Worm (Caenorhabditis elegans): ENCODE measurements around the gene sas-6.

Gene sas-6

ce11 chrIV:13788652-13789051 lies at the start of gene sas-6, which contains the start of gene Y45F10D.7 (continued):
- TF ChIP-seq pha-4 (tag; optimal IDR thresholded peaks at IDR 0.05) (no peak), madf-2 (tag; optimal IDR thresholded peaks at IDR 0.05) (no peak), ama-1 (optimal IDR thresholded peaks at IDR 0.05) (no peak), unc-42 (tag; optimal IDR thresholded peaks at IDR 0.05) (peak; percentile 61), ceh-30 (tag; optimal IDR thresholded peaks at IDR 0.05) (no peak), nhr-11 (tag; optimal IDR thresholded peaks at IDR 0.05) (no peak), rnt-1 (tag; optimal IDR thresholded peaks at IDR 0.05) (no peak), ceh-14 (tag; optimal IDR thresholded peaks at IDR 0.05) (no peak), ceh-45 (GFP tag; IDR thresholded peaks at IDR 0.05) (no peak), unc-55 (GFP tag; optimal IDR thresholded peaks at IDR 0.05) (no peak), ceh-18 (tag; optimal IDR thresholded peaks at IDR 0.05) (peak; percentile 13), hlh-13 (GFP tag; optimal IDR thresholded peaks at IDR 0.05) (no peak), zip-5 (tag; optimal IDR thresholded peaks at IDR 0.05) (no peak), fkh-10 (GFP tag; optimal IDR thresholded peaks at IDR 0.05) (no peak), pqm-1 (tag; optimal IDR thresholded peaks at IDR 0.05) (no peak), elt-4 (tag; optimal IDR thresholded peaks at IDR 0.05) (no peak)

ce11 chrIV:13838296-13838695 lies 49.8 kb upstream of the sas-6 start:
- TF ChIP-seq lim-6 (tag; optimal IDR thresholded peaks at IDR 0.05) (no peak), unc-3 (GFP tag; conservative IDR thresholded peaks at IDR 0.05) (no peak), unc-3 (tag; optimal IDR thresholded peaks at IDR 0.05) (no peak), T23F11.4 (GFP tag; optimal IDR thresholded peaks at IDR 0.05) (no peak)

ce11 chrIV:13836290-13836689 lies 47.8 kb upstream of the sas-6 start, which contains the start of gene H08M01.1:
H08M01.1 (minus strand) TSS chrIV:13836390.
- TF ChIP-seq sox-4 (tag; optimal IDR thresholded peaks at IDR 0.05) (no peak), ztf-16 (tag; optimal IDR thresholded peaks at IDR 0.05) (no peak), ceh-31 (tag; optimal IDR thresholded peaks at IDR 0.05) (no peak), pax-1 (tag; optimal IDR thresholded peaks at IDR 0.05) (no peak), unc-3 (GFP tag; conservative IDR thresholded peaks at IDR 0.05) (no peak), unc-3 (tag; optimal IDR thresholded peaks at IDR 0.05) (no peak), hlh-13 (GFP tag; optimal IDR thresholded peaks at IDR 0.05) (no peak), pqm-1 (tag; optimal IDR thresholded peaks at IDR 0.05) (no peak), fax-1 (tag; optimal IDR thresholded peaks at IDR 0.05) (no peak), elt-2 (tag; optimal IDR thresholded peaks at IDR 0.05) (no peak), gmeb-2 (tag; optimal IDR thresholded peaks at IDR 0.05) (no peak)

- no peak for TF ChIP-seq elt-4 (tag; optimal IDR thresholded peaks at IDR 0.05)
- no peak for TF ChIP-seq pha-2 (tag; optimal IDR thresholded peaks at IDR 0.05)
- no peak for TF ChIP-seq pag-3 (tag; optimal IDR thresholded peaks at IDR 0.05; ENCODE audit: borderline replicate concordance)
- no peak for TF ChIP-seq lim-6 (tag; optimal IDR thresholded peaks at IDR 0.05)
- TF ChIP-seq unc-86 (tag; optimal IDR thresholded peaks at IDR 0.05): no peak
- TF ChIP-seq nfya-1 (tag; optimal IDR thresholded peaks at IDR 0.05): no peak
- no peak for TF ChIP-seq pax-1 (tag; optimal IDR thresholded peaks at IDR 0.05)
- no peak for TF ChIP-seq sox-2 (GFP tag; IDR thresholded peaks at IDR 0.05)
- TF ChIP-seq ceh-45 (GFP tag; IDR thresholded peaks at IDR 0.05): no peak
- TF ChIP-seq elt-2 (tag; optimal IDR thresholded peaks at IDR 0.05): no peak
- TF ChIP-seq pat-9 (tag; optimal IDR thresholded peaks at IDR 0.05): no peak
- no peak for TF ChIP-seq mec-3 (tag; optimal IDR thresholded peaks at IDR 0.05; ENCODE audit: borderline replicate concordance)
These were observed 46.0 kb upstream of the sas-6 start for ce11 chrIV:13834394-13835129.

- TF ChIP-seq C08G9.2 (tag; optimal IDR thresholded peaks at IDR 0.05) (no peak), pros-1 (tag; optimal IDR thresholded peaks at IDR 0.05) (no peak), ttx-3 (tag; optimal IDR thresholded peaks at IDR 0.05) (no peak), F13H6.1 (tag; optimal IDR thresholded peaks at IDR 0.05) (no peak), hlh-6 (tag; optimal IDR thresholded peaks at IDR 0.05) (no peak), pha-2 (tag; optimal IDR thresholded peaks at IDR 0.05) (no peak), mec-3 (tag; optimal IDR thresholded peaks at IDR 0.05; ENCODE audit: borderline replicate concordance) (no peak), unc-55 (GFP tag; optimal IDR thresholded peaks at IDR 0.05) (no peak), ceh-6 (GFP tag; optimal IDR thresholded peaks at IDR 0.05) (no peak)
These were observed 39.1 kb upstream of the sas-6 start, which contains the start of gene rga-5 for ce11 chrIV:13827586-13827985. rga-5 (plus strand) TSS chrIV:13827886.

Data from whole organism, late embryonic.